Fruit fly (Drosophila melanogaster): ENCODE measurements around the gene CG6813.
A peak's percentile ranks its signal among the peaks of the same experiment; 100 is the strongest.

DNA sequence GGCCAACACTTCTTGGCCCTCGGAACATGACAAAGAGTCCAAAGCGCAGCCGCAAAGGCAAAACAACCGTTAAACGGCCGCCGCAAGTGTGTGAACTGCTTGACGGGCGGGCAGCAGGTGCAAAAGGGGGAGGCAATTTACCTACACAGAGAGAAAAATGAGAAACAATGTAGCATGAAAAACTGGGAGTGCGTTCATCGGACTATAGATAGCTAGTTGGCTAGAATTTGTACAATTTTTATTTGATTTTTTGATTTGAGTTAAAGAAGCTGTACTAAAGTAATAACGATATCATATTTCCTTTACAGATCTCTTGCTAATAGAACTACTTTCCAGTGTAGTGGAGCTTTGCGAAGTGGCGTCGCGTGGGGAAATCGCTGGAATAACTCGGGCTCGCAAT, 30.9 kb downstream of the CG6813 start:
- TF ChIP-seq rn (GFP tag; IDR thresholded peaks at IDR 0.05) (0 out of 2 replicates have a peak, but pooled peaks have one; percentile 20), CG15710 (tag; optimal IDR thresholded peaks at IDR 0.05) (peak; percentile 20)

Measured in whole organism, pupa.